Fruit fly (Drosophila melanogaster) whole organism, prepupa: ENCODE results near the gene serp.
"Not testable (repeated sequence)": the region's sequence is repeated elsewhere in the genome, so short reads cannot be mapped to it uniquely, and the experiment has no call there.

ENCODE experiments used
- Blimp-1 ChIP-seq: fragments of 200-800 bp; sonication (Bioruptor generic); optimal IDR thresholded peaks from 3 replicates; lab custom pipeline; 2017; ENCODE audit warnings: missing biosample characterization, missing genetic modification characterization, mild to moderate bottlenecking, moderate library complexity, missing genetic modification reagents
- CG15336 ChIP-seq: fragments of 200-800 bp; sonication (Bioruptor generic); IDR thresholded peaks from 2 replicates; pipeline ENCODE4 v1.3.6; 2022; ENCODE audit warnings: missing biosample characterization, missing genetic modification characterization
- CG1621 ChIP-seq: fragments of 200-800 bp; sonication (Bioruptor generic); optimal IDR thresholded peaks from 3 replicates; lab custom pipeline; 2018; ENCODE audit warnings: missing biosample characterization, mild to moderate bottlenecking, missing genetic modification characterization
- CG16779 ChIP-seq: fragments of 200-800 bp; sonication (Bioruptor generic); optimal IDR thresholded peaks from 3 replicates; lab custom pipeline; 2017; ENCODE audit warnings: missing biosample characterization, mild to moderate bottlenecking, missing genetic modification characterization
- CG3919 ChIP-seq: fragments of 200-800 bp; sonication (Bioruptor generic); optimal IDR thresholded peaks from 3 replicates; lab custom pipeline; 2016; ENCODE audit warnings: missing biosample characterization, missing genetic modification characterization
- CG6854 ChIP-seq: fragments of 200-800 bp; sonication (Bioruptor generic); optimal IDR thresholded peaks from 2 replicates; lab custom pipeline; 2017; ENCODE audit warnings: missing biosample characterization, mild to moderate bottlenecking, missing genetic modification characterization
- Sox102F ChIP-seq: fragments of 200-800 bp; sonication (Bioruptor generic); optimal IDR thresholded peaks from 2 replicates; lab custom pipeline; 2016; ENCODE audit warnings: missing biosample characterization, mild to moderate bottlenecking, missing genetic modification characterization
- dsx ChIP-seq: fragments of 200-800 bp; optimal IDR thresholded peaks from 3 replicates; lab custom pipeline; 2019; ENCODE audit warnings: missing biosample characterization, mild to moderate bottlenecking, missing genetic modification characterization, moderate library complexity; ENCODE audit not compliant: poor library complexity, severe bottlenecking

- TF ChIP-seq dsx (GFP tag; lab: Kevin White, UChicago); CG1621 (tag; lab: Kevin White, UChicago); CG16779; CG3919 (GFP tag; lab: Kevin White, UChicago); CG6854 (GFP tag; lab: Kevin White, UChicago); Blimp-1; CG15336 (GFP tag; lab: Robert Waterston, UW); Sox102F: not testable (repeated sequence)
These were observed 41.8 kb upstream of the serp start, which contains the start of gene CG42638 for dm6 chr3L:19749644-19750043.
